Fruit fly (Drosophila melanogaster): ENCODE measurements around the gene Rbp6.

Gene Rbp6

DNA sequence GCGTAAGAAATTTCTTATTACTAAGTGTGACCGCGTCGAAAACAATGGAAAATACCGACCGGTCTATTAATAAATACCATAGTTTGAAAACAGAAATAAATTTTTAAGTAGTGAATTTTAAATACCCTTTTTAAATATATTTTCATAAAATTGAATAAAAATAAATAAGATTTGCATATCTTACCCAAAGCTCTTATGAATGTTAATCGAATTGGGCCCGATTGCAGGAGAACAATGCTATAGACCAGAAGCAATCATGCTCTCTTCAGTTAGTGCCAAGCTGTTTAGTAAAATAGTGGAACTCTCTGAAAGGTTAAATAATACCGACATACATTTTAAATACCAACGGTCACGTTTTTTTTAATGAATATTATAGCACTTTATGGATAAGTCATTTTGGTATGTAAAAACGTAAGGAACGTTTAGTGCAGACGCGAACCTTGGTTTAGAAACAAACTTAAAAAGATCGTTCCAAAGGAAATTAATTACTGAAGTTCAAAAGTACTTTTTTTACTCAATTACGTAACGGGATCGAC, 4.1 kb upstream of the Rbp6 start, which contains the start of gene Afg3l2:
TSS of gene Afg3l2 (minus strand) at position 51 of the 536 bp plus-strand sequence.
- 0 out of 2 replicates have a peak, but pooled peaks have one; percentile 29 for TF ChIP-seq CG11294 (GFP tag; IDR thresholded peaks at IDR 0.05)
- TF ChIP-seq net (GFP tag; optimal IDR thresholded peaks at IDR 0.05), result no peak
- peak; percentile 14 for TF ChIP-seq CG1621 (tag; optimal IDR thresholded peaks at IDR 0.05)
- peak; percentile 53; the same call in 2 of the 3 replicates for TF ChIP-seq CG6163 (GFP tag; IDR thresholded peaks at IDR 0.05)
- TF ChIP-seq CG3032 (tag; optimal IDR thresholded peaks at IDR 0.05), result peak; percentile 77
- no peak for TF ChIP-seq salr (GFP tag; optimal IDR thresholded peaks at IDR 0.05)
- no peak for TF ChIP-seq CG6276 (GFP tag; optimal IDR thresholded peaks at IDR 0.05)
- peak; percentile 65 for TF ChIP-seq OdsH (GFP tag; optimal IDR thresholded peaks at IDR 0.05)
- TF ChIP-seq CG31627 (GFP tag; optimal IDR thresholded peaks at IDR 0.05), result peak; percentile 43
- peak; percentile 62 for TF ChIP-seq CG10631 (GFP tag; optimal IDR thresholded peaks at IDR 0.05)
- no peak for TF ChIP-seq fd85E (GFP tag; optimal IDR thresholded peaks at IDR 0.05)
- TF ChIP-seq Smox (GFP tag; optimal IDR thresholded peaks at IDR 0.05), result peak; percentile 17
- TF ChIP-seq Ets21C (GFP tag; optimal IDR thresholded peaks at IDR 0.05), result peak; percentile 22
- TF ChIP-seq Eip78C (GFP tag), result peak; percentile 88
- TF ChIP-seq vri (GFP tag; optimal IDR thresholded peaks at IDR 0.05), result peak; percentile 16
- TF ChIP-seq fd59A (GFP tag; optimal IDR thresholded peaks at IDR 0.05), result no peak
- no peak for TF ChIP-seq dsx (GFP tag; optimal IDR thresholded peaks at IDR 0.05; ENCODE audit: poor library complexity, severe bottlenecking)
- peak; percentile 10 for TF ChIP-seq CG6792 (GFP tag; optimal IDR thresholded peaks at IDR 0.05)
- TF ChIP-seq Hr39 (GFP tag; optimal IDR thresholded peaks at IDR 0.05), result peak; percentile 25
- peak; percentile 52 for TF ChIP-seq Lpt (GFP tag; optimal IDR thresholded peaks at IDR 0.05)
- TF ChIP-seq CG11762 (GFP tag; optimal IDR thresholded peaks at IDR 0.05; ENCODE audit: insufficient read depth), result peak; percentile 27
- peak; percentile 78 for TF ChIP-seq CG11902 (GFP tag; optimal IDR thresholded peaks at IDR 0.05)
- TF ChIP-seq CG8119 (GFP tag; IDR thresholded peaks at IDR 0.05), result no peak
- peak; percentile 65 for TF ChIP-seq svp (GFP tag)
- peak; percentile 71 for TF ChIP-seq lz (GFP tag; optimal IDR thresholded peaks at IDR 0.05)
- no peak for TF ChIP-seq CG6854 (GFP tag; optimal IDR thresholded peaks at IDR 0.05)
- TF ChIP-seq Sox102F (GFP tag; optimal IDR thresholded peaks at IDR 0.05), result no peak
- no peak for TF ChIP-seq ss (GFP tag; optimal IDR thresholded peaks at IDR 0.05)
- peak; percentile 26 for TF ChIP-seq Sox15 (GFP tag; optimal IDR thresholded peaks at IDR 0.05)
- TF ChIP-seq CG10669 (GFP tag; optimal IDR thresholded peaks at IDR 0.05), result peak; percentile 73
- TF ChIP-seq CG34406 (GFP tag; optimal IDR thresholded peaks at IDR 0.05), result peak; percentile 17
- TF ChIP-seq CG16779 (tag; optimal IDR thresholded peaks at IDR 0.05), result no peak
- TF ChIP-seq CG6808 (GFP tag; optimal IDR thresholded peaks at IDR 0.05), result no peak
- TF ChIP-seq CG8319 (GFP tag; optimal IDR thresholded peaks at IDR 0.05), result peak; percentile 2
- no peak for TF ChIP-seq CG8632 (GFP tag; optimal IDR thresholded peaks at IDR 0.05)
- peak; percentile 72 for TF ChIP-seq cyc (GFP tag; optimal IDR thresholded peaks at IDR 0.05)
- TF ChIP-seq Gug (GFP tag; IDR thresholded peaks at IDR 0.05), result peak; percentile 76
- TF ChIP-seq pdm3 (GFP tag; optimal IDR thresholded peaks at IDR 0.05), result peak; percentile 49
- TF ChIP-seq Ets96B (tag; optimal IDR thresholded peaks at IDR 0.05), result peak; percentile 52
- TF ChIP-seq fkh (GFP tag; optimal IDR thresholded peaks at IDR 0.05), result no peak
- peak; percentile 24 for TF ChIP-seq achi (GFP tag; optimal IDR thresholded peaks at IDR 0.05)
- peak; percentile 32 for TF ChIP-seq Eip75B (GFP tag; optimal IDR thresholded peaks at IDR 0.05)
- peak; percentile 52 for TF ChIP-seq CG4318 (GFP tag; optimal IDR thresholded peaks at IDR 0.05)
- TF ChIP-seq CG9139 (GFP tag; optimal IDR thresholded peaks at IDR 0.05), result no peak
- peak; percentile 44 for TF ChIP-seq Hr4 (GFP tag; optimal IDR thresholded peaks at IDR 0.05)
- TF ChIP-seq Blimp-1 (GFP tag; optimal IDR thresholded peaks at IDR 0.05), result peak; percentile 22
- no peak for TF ChIP-seq CG15336 (GFP tag; IDR thresholded peaks at IDR 0.05)
- no peak for TF ChIP-seq CG7368 (GFP tag; optimal IDR thresholded peaks at IDR 0.05)
- TF ChIP-seq Met (GFP tag; optimal IDR thresholded peaks at IDR 0.05), result peak; percentile 20
- peak; percentile 37 for TF ChIP-seq dac (GFP tag; optimal IDR thresholded peaks at IDR 0.05)
- TF ChIP-seq spab (GFP tag; optimal IDR thresholded peaks at IDR 0.05), result no peak
- TF ChIP-seq Sox14 (GFP tag; optimal IDR thresholded peaks at IDR 0.05), result peak; percentile 32
